Fruit fly (Drosophila melanogaster): ENCODE measurements around the gene Nemp.

dm6 chrX:16648435-16648781 is 6.4 kb downstream of the Nemp start:
- TF ChIP-seq Hr38 (GFP tag; optimal IDR thresholded peaks at IDR 0.05) (no peak), Gug (GFP tag; IDR thresholded peaks at IDR 0.05) (no peak), pdm3 (GFP tag; optimal IDR thresholded peaks at IDR 0.05) (no peak), Sox102F (GFP tag; optimal IDR thresholded peaks at IDR 0.05) (no peak), CG6854 (GFP tag; optimal IDR thresholded peaks at IDR 0.05) (no peak), Lpt (GFP tag; optimal IDR thresholded peaks at IDR 0.05) (no peak), CG10669 (GFP tag; optimal IDR thresholded peaks at IDR 0.05) (no peak), CG4318 (GFP tag; optimal IDR thresholded peaks at IDR 0.05) (no peak), ss (GFP tag; optimal IDR thresholded peaks at IDR 0.05) (no peak), CG8119 (GFP tag; IDR thresholded peaks at IDR 0.05) (no peak), CG11902 (GFP tag; optimal IDR thresholded peaks at IDR 0.05) (no peak), CG34406 (GFP tag; optimal IDR thresholded peaks at IDR 0.05) (no peak)
